Fruit fly (Drosophila melanogaster) S2 (cell line): ENCODE data around the gene CG3652.
A peak's percentile ranks its signal among the peaks of the same experiment; 100 is the strongest.

Source experiments
- CG8478 ChIP-seq: fragments of >200 bp; optimal IDR thresholded peaks from 2 replicates; lab custom pipeline; 2018
- CTCF ChIP-seq, 2 experiments: fragments of >200 bp; optimal IDR thresholded peaks; 2 replicates each; lab custom pipeline; 2018

CG3652 gene

DNA sequence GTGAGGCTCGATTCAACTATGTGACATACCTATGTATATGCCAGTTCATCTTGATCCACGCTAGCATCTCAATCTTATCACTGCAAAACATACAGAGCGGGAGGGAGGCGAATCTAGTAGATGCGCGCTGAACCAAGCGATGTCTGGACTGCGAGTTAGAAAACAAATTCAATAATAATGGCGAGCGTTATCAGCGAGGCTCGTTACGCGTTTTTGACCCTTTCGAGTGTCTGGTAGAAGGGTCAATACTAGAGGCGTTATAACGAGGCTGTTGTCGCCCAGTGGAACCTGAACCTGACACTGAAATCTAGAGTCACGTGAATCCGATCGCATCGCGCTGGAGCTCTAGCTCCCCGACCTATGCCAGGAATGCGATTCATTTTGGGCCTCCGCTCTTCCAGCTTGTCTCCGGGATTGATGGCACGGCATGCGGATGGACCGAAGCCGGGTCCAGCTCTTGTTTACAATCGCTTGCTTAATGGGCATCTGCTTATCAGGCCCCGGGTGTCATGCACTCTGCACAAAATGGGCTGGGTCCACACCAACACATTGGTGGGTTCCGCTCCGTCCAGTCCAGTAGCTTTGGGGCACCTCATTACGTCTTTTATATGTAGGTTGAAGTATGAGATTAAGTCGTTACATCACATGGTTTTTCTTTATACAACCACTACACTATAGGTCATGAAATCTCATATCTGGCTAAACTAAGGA is 4.1 kb downstream of the CG3652 start:
- TF ChIP-seq CG8478 (lab: Kevin White, UChicago) (no peak), CTCF (optimal IDR thresholded peaks at IDR 0.05; lab: Kevin White, UChicago) (no peak)

- no peak for TF ChIP-seq CTCF (optimal IDR thresholded peaks at IDR 0.05; lab: Kevin White, UChicago)
- TF ChIP-seq CG8478 (lab: Kevin White, UChicago) = no peak
These were observed 5.6 kb downstream of the CG3652 start, which contains the start of gene Tps1 for dm6 chr2L:4388027-4388426. TSS of gene Tps1 (plus strand) at chr2L:4388327.

- TF ChIP-seq CG8478 (lab: Kevin White, UChicago) (no peak), CTCF (optimal IDR thresholded peaks at IDR 0.05; lab: Kevin White, UChicago) (peak in 1 of 2 experiments; percentile 23)
These were observed 6.6 kb downstream of the CG3652 start, which contains the start of gene Psf2 for dm6 chr2L:4386926-4387550. TSS of gene Psf2 (minus strand) at chr2L:4387356.

- TF ChIP-seq CG8478 (lab: Kevin White, UChicago) = no peak
These were observed 8.0 kb downstream of the CG3652 start, which contains the start of gene Vps53 for dm6 chr2L:4385387-4386279. TSS of gene Vps53 (minus strand) at chr2L:4386062.

- TF ChIP-seq CG8478 (lab: Kevin White, UChicago) (no peak), CTCF (optimal IDR thresholded peaks at IDR 0.05; lab: Kevin White, UChicago) (no peak)
These were observed 11.2 kb downstream of the CG3652 start, which contains the start of gene CG17612 for dm6 chr2L:4382522-4382921. TSS of gene CG17612 (minus strand) at chr2L:4382735.

- no peak for TF ChIP-seq CTCF (optimal IDR thresholded peaks at IDR 0.05; lab: Kevin White, UChicago)
- no peak for TF ChIP-seq CG8478 (lab: Kevin White, UChicago)
These were observed 15.3 kb downstream of the CG3652 start for dm6 chr2L:4378380-4378779.

- TF ChIP-seq CG8478 (lab: Kevin White, UChicago) (no peak), CTCF (optimal IDR thresholded peaks at IDR 0.05; lab: Kevin White, UChicago) (no peak)
These were observed 15.9 kb downstream of the CG3652 start for dm6 chr2L:4377747-4378146.

- TF ChIP-seq CTCF (optimal IDR thresholded peaks at IDR 0.05; lab: Kevin White, UChicago) = no peak
- no peak for TF ChIP-seq CG8478 (lab: Kevin White, UChicago)
These were observed 18.4 kb downstream of the CG3652 start for dm6 chr2L:4375035-4376009.

DNA sequence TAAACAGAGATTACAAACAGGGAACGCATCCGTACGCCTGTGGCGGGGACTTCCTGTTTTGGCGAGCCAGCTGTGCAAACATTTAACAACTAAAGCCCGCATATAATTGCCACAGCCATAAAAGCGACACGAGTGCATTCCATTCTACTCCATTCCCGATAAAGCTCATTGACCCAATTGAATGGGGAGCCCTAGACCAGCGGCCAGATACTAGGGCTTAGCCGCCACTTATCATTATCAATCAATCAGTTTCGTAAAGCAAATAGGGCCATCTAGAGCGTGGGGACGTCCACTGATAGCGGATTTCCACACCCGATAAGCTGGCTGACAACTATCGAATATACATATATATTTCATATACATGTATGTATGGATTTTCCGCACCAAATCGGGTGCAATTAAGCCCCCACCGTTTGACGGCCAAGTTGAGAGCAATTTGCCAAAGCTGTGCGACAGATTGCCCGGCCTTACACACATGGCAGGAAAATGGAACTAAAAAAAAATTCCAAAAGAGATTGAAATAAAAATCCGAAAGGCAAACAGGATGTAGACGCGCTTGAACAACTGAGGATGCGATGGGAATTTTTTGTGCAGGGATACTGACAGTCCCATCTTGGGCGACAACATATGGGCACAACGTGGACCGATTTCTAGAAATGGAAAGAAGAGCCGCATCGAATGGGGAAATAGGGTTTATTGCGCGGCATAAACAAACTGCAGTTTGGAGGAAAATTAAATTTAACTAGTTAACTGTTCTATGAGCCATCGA is 20.7 kb downstream of the CG3652 start:
- TF ChIP-seq CG8478 (lab: Kevin White, UChicago) (no peak), CTCF (optimal IDR thresholded peaks at IDR 0.05; lab: Kevin White, UChicago) (no peak)

DNA sequence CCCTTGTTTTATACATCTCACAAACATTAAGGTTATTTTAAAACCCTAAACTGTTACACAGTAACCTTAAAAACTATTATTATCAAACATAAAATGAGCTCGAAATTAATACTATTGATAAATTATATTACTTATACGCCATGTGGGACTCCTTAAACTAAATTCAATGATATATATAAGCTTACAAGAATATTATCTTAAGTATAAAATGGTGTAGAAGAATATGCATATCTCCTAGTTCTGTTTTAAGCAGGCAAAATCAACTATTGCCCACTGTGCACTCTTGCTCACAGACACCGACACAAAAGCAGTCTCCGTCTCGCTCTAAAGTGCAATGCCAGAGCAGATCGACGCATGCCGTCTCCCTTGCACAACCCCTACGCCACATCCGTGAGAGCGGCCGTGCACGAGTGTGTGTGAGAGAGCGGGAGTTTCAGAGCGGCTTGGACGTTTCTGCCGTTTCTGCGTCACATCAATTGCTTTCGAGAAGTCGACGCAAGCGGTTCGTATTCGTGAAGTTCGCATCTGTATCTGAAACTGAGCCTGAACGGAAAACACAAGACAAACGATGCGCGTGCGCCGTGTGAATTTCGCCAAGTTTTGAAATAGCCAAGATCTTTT is 22.1 kb downstream of the CG3652 start:
- TF ChIP-seq CG8478 (lab: Kevin White, UChicago) = no peak
- TF ChIP-seq CTCF (optimal IDR thresholded peaks at IDR 0.05; lab: Kevin White, UChicago) = no peak

DNA sequence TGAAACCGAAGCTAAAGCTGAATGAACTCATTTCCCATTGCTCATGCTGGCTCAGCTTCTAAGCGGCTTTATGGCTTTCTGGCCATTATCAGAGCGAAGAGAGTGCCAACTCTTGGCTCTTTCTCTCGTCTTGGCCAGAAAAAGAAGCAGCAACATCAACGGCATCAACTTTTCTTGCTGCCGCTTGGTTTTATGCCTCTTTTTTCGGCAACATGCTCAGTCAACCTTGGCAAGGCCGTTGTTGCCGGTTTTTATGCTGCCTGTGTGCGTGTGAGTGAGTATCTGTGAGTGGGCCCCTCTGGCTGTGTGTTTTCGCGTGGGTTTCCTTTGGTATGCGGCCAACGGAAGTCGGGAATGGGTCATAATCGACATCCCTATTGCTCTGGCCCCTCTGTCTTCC is 23.1 kb downstream of the CG3652 start:
- TF ChIP-seq CTCF (optimal IDR thresholded peaks at IDR 0.05; lab: Kevin White, UChicago) = no peak
- TF ChIP-seq CG8478 (lab: Kevin White, UChicago) = no peak

DNA sequence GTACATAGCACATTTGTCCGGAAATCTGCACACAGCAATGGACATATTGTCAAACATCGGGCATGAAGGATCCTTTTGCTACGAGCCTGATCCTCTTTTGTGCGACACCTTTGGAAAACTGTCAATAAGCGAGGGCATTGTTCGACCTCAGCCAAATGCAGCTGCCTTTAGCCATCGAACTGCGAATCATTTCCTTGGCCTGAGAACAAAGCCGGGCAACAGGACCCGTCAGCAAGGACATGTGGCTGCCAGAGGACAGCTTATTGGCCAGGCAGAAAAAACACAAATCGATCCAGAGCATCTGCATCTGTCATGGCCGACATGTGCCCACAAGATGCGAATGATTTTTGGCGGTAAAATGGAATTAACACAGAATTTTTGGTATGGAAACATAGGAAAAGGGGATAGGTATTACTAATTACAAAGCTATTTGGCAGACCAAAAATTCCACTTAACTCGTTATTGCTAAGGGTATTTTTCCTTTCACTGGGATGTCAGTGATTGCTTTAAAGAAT is 23.6 kb downstream of the CG3652 start:
- TF ChIP-seq CG8478 (lab: Kevin White, UChicago) (no peak), CTCF (optimal IDR thresholded peaks at IDR 0.05; lab: Kevin White, UChicago) (no peak)
